Fruit fly (Drosophila melanogaster) whole organism, prepupa: ENCODE results near the gene btl.

Source experiments
- Blimp-1 ChIP-seq: fragments of 200-800 bp; sonication (Bioruptor generic); optimal IDR thresholded peaks from 3 replicates; lab custom pipeline; 2017; ENCODE audit warnings: missing biosample characterization, missing genetic modification characterization, mild to moderate bottlenecking, moderate library complexity, missing genetic modification reagents
- CG10631 ChIP-seq: fragments of 200-800 bp; sonication (Bioruptor generic); optimal IDR thresholded peaks from 2 replicates; lab custom pipeline; 2016; ENCODE audit warnings: missing biosample characterization, missing genetic modification characterization
- CG10669 ChIP-seq: fragments of 200-800 bp; sonication (Bioruptor generic); optimal IDR thresholded peaks from 3 replicates; lab custom pipeline; 2018; ENCODE audit warnings: missing biosample characterization, mild to moderate bottlenecking, missing genetic modification characterization, moderate library complexity
- CG11294 ChIP-seq: fragments of 200-800 bp; sonication (Bioruptor generic); IDR thresholded peaks from 2 replicates; pipeline ENCODE4 v1.3.6; 2022; ENCODE audit warnings: missing biosample characterization, missing genetic modification characterization
- CG11762 ChIP-seq: fragments of 200-800 bp; sonication (Bioruptor generic); optimal IDR thresholded peaks from 3 replicates; lab custom pipeline; 2016; ENCODE audit warnings: missing biosample characterization, missing genetic modification characterization; ENCODE audit not compliant: insufficient read depth
- CG11902 ChIP-seq: fragments of 200-800 bp; sonication (Bioruptor generic); optimal IDR thresholded peaks from 3 replicates; lab custom pipeline; 2016; ENCODE audit warnings: missing biosample characterization, missing genetic modification characterization
- CG15336 ChIP-seq: fragments of 200-800 bp; sonication (Bioruptor generic); IDR thresholded peaks from 2 replicates; pipeline ENCODE4 v1.3.6; 2022; ENCODE audit warnings: missing biosample characterization, missing genetic modification characterization
- CG1621 ChIP-seq: fragments of 200-800 bp; sonication (Bioruptor generic); optimal IDR thresholded peaks from 3 replicates; lab custom pipeline; 2018; ENCODE audit warnings: missing biosample characterization, mild to moderate bottlenecking, missing genetic modification characterization
- CG16779 ChIP-seq: fragments of 200-800 bp; sonication (Bioruptor generic); optimal IDR thresholded peaks from 3 replicates; lab custom pipeline; 2017; ENCODE audit warnings: missing biosample characterization, mild to moderate bottlenecking, missing genetic modification characterization
- CG31627 ChIP-seq: fragments of 200-800 bp; sonication (Bioruptor generic); optimal IDR thresholded peaks from 3 replicates; lab custom pipeline; 2016; ENCODE audit warnings: missing biosample characterization, missing genetic modification characterization
- CG32006 ChIP-seq: fragments of 200-800 bp; sonication (Bioruptor generic); optimal IDR thresholded peaks from 3 replicates; lab custom pipeline; 2017; ENCODE audit warnings: missing biosample characterization, mild to moderate bottlenecking, missing genetic modification characterization
- CG34406 ChIP-seq: fragments of 200-800 bp; sonication (Bioruptor generic); optimal IDR thresholded peaks from 3 replicates; lab custom pipeline; 2016; ENCODE audit warnings: missing biosample characterization, missing genetic modification characterization
- CG3919 ChIP-seq: fragments of 200-800 bp; sonication (Bioruptor generic); optimal IDR thresholded peaks from 3 replicates; lab custom pipeline; 2016; ENCODE audit warnings: missing biosample characterization, missing genetic modification characterization
- CG6163 ChIP-seq: fragments of 200-800 bp; sonication (Bioruptor generic); IDR thresholded peaks from 3 replicates; pipeline ENCODE4 v1.3.6; 2022; ENCODE audit warnings: missing biosample characterization, missing genetic modification characterization
- CG6808 ChIP-seq: fragments of 200-800 bp; sonication (Bioruptor generic); optimal IDR thresholded peaks from 3 replicates; lab custom pipeline; 2017; ENCODE audit warnings: missing biosample characterization, missing genetic modification characterization, mild to moderate bottlenecking, moderate library complexity, missing genetic modification reagents
- CG6854 ChIP-seq: fragments of 200-800 bp; sonication (Bioruptor generic); optimal IDR thresholded peaks from 2 replicates; lab custom pipeline; 2017; ENCODE audit warnings: missing biosample characterization, mild to moderate bottlenecking, missing genetic modification characterization
- CG8119 ChIP-seq: fragments of 200-800 bp; sonication (Bioruptor generic); IDR thresholded peaks from 3 replicates; pipeline ENCODE4 v1.3.6; 2022; ENCODE audit warnings: missing biosample characterization, missing genetic modification characterization
- CG8319 ChIP-seq: fragments of 200-800 bp; sonication (Bioruptor generic); optimal IDR thresholded peaks from 3 replicates; lab custom pipeline; 2016; ENCODE audit warnings: missing biosample characterization, missing genetic modification characterization
- CG8632 ChIP-seq: fragments of 200-800 bp; sonication (Bioruptor generic); optimal IDR thresholded peaks from 3 replicates; lab custom pipeline; 2016; ENCODE audit warnings: missing biosample characterization, missing genetic modification characterization
- CG9139 ChIP-seq: fragments of 200-800 bp; sonication (Bioruptor generic); optimal IDR thresholded peaks from 3 replicates; lab custom pipeline; 2017; ENCODE audit warnings: missing biosample characterization, mild to moderate bottlenecking, missing genetic modification characterization
- Eip78C ChIP-seq: fragments of 200-800 bp; sonication (Bioruptor generic); peaks from one replicate; lab custom pipeline; 2016; ENCODE audit warnings: missing biosample characterization, missing genetic modification characterization
- Ets21C ChIP-seq: fragments of 200-800 bp; sonication (Bioruptor generic); optimal IDR thresholded peaks from 3 replicates; lab custom pipeline; 2016; ENCODE audit warnings: missing biosample characterization, missing genetic modification characterization
- Ets96B ChIP-seq: fragments of 200-800 bp; optimal IDR thresholded peaks from 2 replicates; lab custom pipeline; 2019; ENCODE audit warnings: missing biosample characterization, mild to moderate bottlenecking, missing genetic modification characterization, moderate library complexity
- Hr38 ChIP-seq: sonication (Bioruptor generic); optimal IDR thresholded peaks from 2 replicates; lab custom pipeline; 2016; ENCODE audit warnings: missing biosample characterization, missing genetic modification characterization
- Hr39 ChIP-seq: fragments of 200-800 bp; sonication (Bioruptor generic); optimal IDR thresholded peaks from 2 replicates; lab custom pipeline; 2016; ENCODE audit warnings: missing biosample characterization, missing genetic modification characterization
- Hr4 ChIP-seq: fragments of 200-800 bp; sonication (Bioruptor generic); optimal IDR thresholded peaks from 3 replicates; lab custom pipeline; 2016; ENCODE audit warnings: missing biosample characterization, missing genetic modification characterization
- Lpt ChIP-seq: fragments of 200-800 bp; sonication (Bioruptor generic); optimal IDR thresholded peaks from 3 replicates; lab custom pipeline; 2016; ENCODE audit warnings: missing biosample characterization, missing genetic modification characterization
- Met ChIP-seq: fragments of 200-800 bp; sonication (Bioruptor generic); optimal IDR thresholded peaks from 3 replicates; lab custom pipeline; 2016; ENCODE audit warnings: missing biosample characterization, missing genetic modification characterization
- Smox ChIP-seq: fragments of 200-800 bp; sonication (Bioruptor generic); optimal IDR thresholded peaks from 3 replicates; lab custom pipeline; 2016; ENCODE audit warnings: missing biosample characterization, missing genetic modification characterization
- Sox102F ChIP-seq: fragments of 200-800 bp; sonication (Bioruptor generic); optimal IDR thresholded peaks from 2 replicates; lab custom pipeline; 2016; ENCODE audit warnings: missing biosample characterization, mild to moderate bottlenecking, missing genetic modification characterization
- Sox15 ChIP-seq: fragments of 200-800 bp; sonication (Bioruptor generic); optimal IDR thresholded peaks from 3 replicates; lab custom pipeline; 2016; ENCODE audit warnings: missing biosample characterization, missing genetic modification characterization
- achi ChIP-seq: fragments of 200-800 bp; sonication (Bioruptor generic); optimal IDR thresholded peaks from 3 replicates; lab custom pipeline; 2016; ENCODE audit warnings: missing biosample characterization, missing genetic modification characterization
- acj6 ChIP-seq: fragments of 200-800 bp; sonication (Bioruptor generic); optimal IDR thresholded peaks from 3 replicates; lab custom pipeline; 2016; ENCODE audit warnings: missing biosample characterization, missing genetic modification characterization
- cyc ChIP-seq: fragments of 200-800 bp; sonication (Bioruptor generic); optimal IDR thresholded peaks from 3 replicates; lab custom pipeline; 2016; ENCODE audit warnings: missing biosample characterization, missing genetic modification characterization
- dac ChIP-seq: fragments of 200-800 bp; sonication (Bioruptor generic); optimal IDR thresholded peaks from 2 replicates; lab custom pipeline; 2017; ENCODE audit warnings: missing biosample characterization, mild to moderate bottlenecking, missing genetic modification characterization
- dsx ChIP-seq: fragments of 200-800 bp; optimal IDR thresholded peaks from 3 replicates; lab custom pipeline; 2019; ENCODE audit warnings: missing biosample characterization, mild to moderate bottlenecking, missing genetic modification characterization, moderate library complexity; ENCODE audit not compliant: poor library complexity, severe bottlenecking
- eg ChIP-seq: fragments of 200-800 bp; sonication (Bioruptor generic); IDR thresholded peaks from 3 replicates; pipeline ENCODE4 v1.3.6; 2022; ENCODE audit warnings: missing biosample characterization, missing genetic modification characterization
- fd59A ChIP-seq: fragments of 200-800 bp; sonication (Bioruptor generic); optimal IDR thresholded peaks from 2 replicates; lab custom pipeline; 2017; ENCODE audit warnings: missing biosample characterization, mild to moderate bottlenecking, missing genetic modification characterization, missing genetic modification reagents
- fkh ChIP-seq: fragments of 200-800 bp; sonication (Bioruptor generic); optimal IDR thresholded peaks from 3 replicates; lab custom pipeline; 2017; ENCODE audit warnings: missing biosample characterization, mild to moderate bottlenecking, missing genetic modification characterization, moderate library complexity
- lz ChIP-seq: fragments of 200-800 bp; sonication (Bioruptor generic); optimal IDR thresholded peaks from 3 replicates; lab custom pipeline; 2016; ENCODE audit warnings: missing biosample characterization, missing genetic modification characterization
- net ChIP-seq: fragments of 200-800 bp; sonication (Bioruptor generic); optimal IDR thresholded peaks from 3 replicates; lab custom pipeline; 2016; ENCODE audit warnings: missing biosample characterization, missing genetic modification characterization
- pdm3 ChIP-seq: fragments of 200-800 bp; sonication (Bioruptor generic); optimal IDR thresholded peaks from 3 replicates; lab custom pipeline; 2016; ENCODE audit warnings: missing biosample characterization, missing genetic modification characterization
- salr ChIP-seq, 2 experiments: fragments of 200-800 bp; sonication (Bioruptor generic); optimal IDR thresholded peaks; 3 replicates each; lab custom pipeline; 2016 to 2018; ENCODE audit warnings: missing biosample characterization in 2 of 2, missing genetic modification characterization in 2 of 2, mild to moderate bottlenecking in 1 of 2
- spab ChIP-seq: fragments of 200-800 bp; sonication (Bioruptor generic); optimal IDR thresholded peaks from 2 replicates; lab custom pipeline; 2017; ENCODE audit warnings: missing biosample characterization, mild to moderate bottlenecking, missing genetic modification characterization, missing genetic modification reagents
- svp ChIP-seq: fragments of 200-800 bp; sonication (Bioruptor generic); peaks from one replicate; lab custom pipeline; 2016; ENCODE audit warnings: missing biosample characterization, missing genetic modification characterization
- topi ChIP-seq: fragments of 200-800 bp; sonication (Bioruptor generic); optimal IDR thresholded peaks from 3 replicates; lab custom pipeline; 2016; ENCODE audit warnings: missing biosample characterization, missing genetic modification characterization
- vri ChIP-seq: fragments of 200-800 bp; sonication (Bioruptor generic); optimal IDR thresholded peaks from 3 replicates; lab custom pipeline; 2016; ENCODE audit warnings: missing biosample characterization, mild to moderate bottlenecking, missing genetic modification characterization

btl gene

dm6 chr3L:14063241-14064064 is 12.1 kb upstream of the btl start (continued):
- peak; percentile 48 for TF ChIP-seq pdm3 (GFP tag; lab: Kevin White, UChicago)
- TF ChIP-seq net (GFP tag; lab: Kevin White, UChicago), result no peak
- TF ChIP-seq CG11294 (GFP tag; lab: Robert Waterston, UW), result no peak
- no peak for TF ChIP-seq CG6854
- no peak for TF ChIP-seq cyc (GFP tag; lab: Kevin White, UChicago)
- TF ChIP-seq CG9139, result no peak
- TF ChIP-seq Blimp-1, result no peak
- no peak for TF ChIP-seq fkh (GFP tag; lab: Kevin White, UChicago)
- TF ChIP-seq CG15336 (GFP tag; lab: Robert Waterston, UW), result no peak; the same call in 1 of the 2 replicates

DNA sequence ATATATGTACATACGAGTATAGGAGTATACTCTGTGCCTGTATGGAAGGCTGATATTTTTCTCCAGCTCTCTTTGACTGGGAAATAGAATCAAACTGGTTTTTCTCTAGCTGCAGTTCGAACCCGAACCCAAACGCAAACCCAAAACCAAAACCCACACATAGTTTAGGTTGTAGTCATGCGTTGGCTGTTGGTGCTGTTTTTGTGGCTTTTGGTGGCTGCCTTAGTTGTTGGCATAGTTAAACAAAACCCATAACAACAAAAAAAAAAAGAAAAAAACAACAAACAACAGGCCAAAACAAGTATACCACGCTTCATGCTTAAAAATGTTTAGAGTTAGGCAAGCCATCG is 11.5 kb upstream of the btl start:
- TF ChIP-seq eg (GFP tag; lab: Robert Waterston, UW) (0 out of 3 replicates have a peak, but pooled peaks have one; percentile 19), achi (GFP tag; lab: Kevin White, UChicago) (no peak), CG34406 (GFP tag; lab: Kevin White, UChicago) (no peak)

dm6 chr3L:14071621-14072020 is 4.0 kb upstream of the btl start, which contains the start of gene Pex1:
Gene Pex1, plus strand, starts transcription at chr3L:14071892.
- TF ChIP-seq CG6808 (no peak), dsx (no peak), Hr39 (no peak), Met (GFP tag; lab: Kevin White, UChicago) (peak; percentile 8), Ets96B (tag; lab: Kevin White, UChicago) (no peak), CG11294 (GFP tag; lab: Robert Waterston, UW) (no peak), dac (GFP tag; lab: Kevin White, UChicago) (no peak), Ets21C (GFP tag; lab: Kevin White, UChicago) (no peak), Blimp-1 (peak; percentile 38), CG8632 (GFP tag; lab: Kevin White, UChicago) (no peak), spab (GFP tag; lab: Kevin White, UChicago) (no peak), CG8119 (no peak), CG32006 (GFP tag; lab: Kevin White, UChicago) (no peak), lz (GFP tag; lab: Kevin White, UChicago) (no peak), CG10631 (GFP tag; lab: Kevin White, UChicago) (no peak), pdm3 (GFP tag; lab: Kevin White, UChicago) (no peak), CG1621 (tag; lab: Kevin White, UChicago) (no peak), CG16779 (no peak), fkh (GFP tag; lab: Kevin White, UChicago) (no peak), Eip78C (GFP tag; lab: Kevin White, UChicago) (peak; percentile 65), CG31627 (GFP tag; lab: Kevin White, UChicago) (no peak), Smox (GFP tag; lab: Kevin White, UChicago) (no peak), Lpt (GFP tag; lab: Kevin White, UChicago) (no peak), vri (peak; percentile 44), CG3919 (no peak), Sox15 (GFP tag; lab: Kevin White, UChicago) (no peak), CG6163 (no peak), Hr4 (no peak), CG11762 (no peak), CG11902 (GFP tag; lab: Kevin White, UChicago) (no peak), achi (GFP tag; lab: Kevin White, UChicago) (no peak), topi (GFP tag; lab: Kevin White, UChicago) (no peak), acj6 (GFP tag; lab: Kevin White, UChicago) (no peak), net (GFP tag; lab: Kevin White, UChicago) (no peak), CG10669 (no peak), Sox102F (no peak), salr (GFP tag; optimal IDR thresholded peaks at IDR 0.05; lab: Kevin White, UChicago) (no peak), CG15336 (GFP tag; lab: Robert Waterston, UW) (no peak), fd59A (GFP tag; lab: Kevin White, UChicago) (no peak), CG8319 (GFP tag; lab: Kevin White, UChicago) (no peak), Hr38 (GFP tag; lab: Kevin White, UChicago) (no peak), svp (GFP tag; lab: Kevin White, UChicago) (peak; percentile 79)
